Worm (Caenorhabditis elegans) whole organism, L1 larva: Measurements from ENCODE around the gene ttr-7.

Source experiments
- C16A3.4 ChIP-seq: fragments of 150-350 bp; optimal IDR thresholded peaks from 2 replicates; lab custom pipeline; 2014; ENCODE audit warnings: missing biosample characterization, missing genetic modification characterization
- aha-1 ChIP-seq: fragments of 150-350 bp; optimal IDR thresholded peaks from 2 replicates; lab custom pipeline; 2014; ENCODE audit warnings: missing biosample characterization, missing genetic modification characterization
- alr-1 ChIP-seq: fragments of 200-800 bp; sonication (Bioruptor generic); optimal IDR thresholded peaks from 2 replicates; lab custom pipeline; 2018; ENCODE audit warnings: borderline replicate concordance, mild to moderate bottlenecking, missing genetic modification characterization, missing compliant biosample characterization
- ama-1 ChIP-seq: fragments of 150-350 bp; optimal IDR thresholded peaks from 2 replicates; lab custom pipeline; 2014
- blmp-1 ChIP-seq: fragments of 150-350 bp; optimal IDR thresholded peaks from 2 replicates; lab custom pipeline; 2014; ENCODE audit warnings: missing biosample characterization, missing genetic modification characterization
- ceh-8 ChIP-seq: fragments of 200-800 bp; sonication (Bioruptor generic); optimal IDR thresholded peaks from 2 replicates; lab custom pipeline; 2018; ENCODE audit warnings: mild to moderate bottlenecking, missing genetic modification characterization, moderate library complexity, missing compliant biosample characterization
- ceh-82 ChIP-seq, 3 experiments: fragments of 150-350 bp in 1 of 3; sonication (generic microtip) in 2 of 3; optimal IDR thresholded peaks; 2 replicates each; lab custom pipeline; 2014 to 2017; ENCODE audit warnings: missing biosample characterization in 3 of 3, missing genetic modification characterization in 3 of 3
- ceh-88 ChIP-seq: fragments of 200-800 bp; sonication (Bioruptor generic); IDR thresholded peaks from 2 replicates; pipeline ENCODE4 v1.3.6; 2022; ENCODE audit warnings: missing genetic modification characterization, missing compliant biosample characterization
- ces-1 ChIP-seq: fragments of 150-350 bp; optimal IDR thresholded peaks from 2 replicates; lab custom pipeline; 2014; ENCODE audit warnings: missing biosample characterization, missing genetic modification reagents, missing genetic modification characterization
- efl-1 ChIP-seq, 4 experiments: fragments of 150-350 bp; optimal IDR thresholded peaks in 3 of 4; peaks in 1 of 4; 1 replicate in 1 of 4; 2 replicates in 3 of 4; lab custom pipeline; 2014; ENCODE audit warnings: missing biosample characterization in 2 of 4, missing genetic modification characterization in 2 of 4, missing genetic modification reagents in 2 of 4
- efl-3 ChIP-seq: fragments of 200-800 bp; sonication (Bioruptor generic); optimal IDR thresholded peaks from 2 replicates; lab custom pipeline; 2018; ENCODE audit warnings: mild to moderate bottlenecking, missing genetic modification characterization, missing compliant biosample characterization
- egl-27 ChIP-seq, 2 experiments: fragments of 150-350 bp in 1 of 2; sonication (generic microtip); optimal IDR thresholded peaks; 3 replicates each; lab custom pipeline; 2017 to 2018; ENCODE audit warnings: missing biosample characterization in 2 of 2, missing genetic modification characterization in 2 of 2, missing genetic modification reagents in 2 of 2
- elt-2 ChIP-seq: sonication (generic microtip); optimal IDR thresholded peaks from 2 replicates; lab custom pipeline; 2016; ENCODE audit warnings: missing genetic modification characterization, mild to moderate bottlenecking, inconsistent platforms, missing compliant biosample characterization, missing genetic modification reagents
- elt-3 ChIP-seq, 6 experiments: fragments of 150-350 bp in 1 of 6; sonication (generic microtip); optimal IDR thresholded peaks; 2 replicates each; lab custom pipeline; 2017 to 2018; ENCODE audit warnings: missing biosample characterization in 6 of 6, missing genetic modification characterization in 6 of 6, inconsistent platforms in 1 of 6
- ets-5 ChIP-seq: fragments of 200-800 bp; sonication (Bioruptor generic); IDR thresholded peaks from 2 replicates; pipeline ENCODE4 v1.3.6; 2022; ENCODE audit warnings: missing genetic modification characterization, missing compliant biosample characterization
- fkh-4 ChIP-seq: sonication (generic microtip); optimal IDR thresholded peaks from 2 replicates; lab custom pipeline; 2016; ENCODE audit warnings: missing compliant biosample characterization, missing genetic modification characterization, borderline replicate concordance
- fkh-8 ChIP-seq: sonication (generic microtip); optimal IDR thresholded peaks from 2 replicates; lab custom pipeline; 2016; ENCODE audit warnings: mild to moderate bottlenecking, missing genetic modification characterization, missing compliant biosample characterization
- hlh-17 ChIP-seq: fragments of 200-800 bp; sonication (Bioruptor generic); optimal IDR thresholded peaks from 2 replicates; lab custom pipeline; 2018; ENCODE audit warnings: missing genetic modification characterization, mild to moderate bottlenecking, missing compliant biosample characterization, moderate library complexity, borderline replicate concordance
- hlh-4 ChIP-seq: sonication (generic microtip); optimal IDR thresholded peaks from 2 replicates; lab custom pipeline; 2016; ENCODE audit warnings: mild to moderate bottlenecking, missing genetic modification characterization, missing compliant biosample characterization
- irx-1 ChIP-seq: sonication (generic microtip); optimal IDR thresholded peaks from 2 replicates; lab custom pipeline; 2016; ENCODE audit warnings: missing genetic modification characterization, missing compliant biosample characterization
- isw-1 ChIP-seq: fragments of 200-800 bp; sonication (Bioruptor generic); IDR thresholded peaks from 2 replicates; pipeline ENCODE4 v1.3.6; 2022; ENCODE audit warnings: missing genetic modification characterization, missing compliant biosample characterization
- lin-13 ChIP-seq: fragments of 150-350 bp; optimal IDR thresholded peaks from 2 replicates; lab custom pipeline; 2014; ENCODE audit warnings: missing biosample characterization, missing genetic modification reagents, missing genetic modification characterization
- lin-14 ChIP-seq: fragments of 200-800 bp; sonication (Bioruptor generic); optimal IDR thresholded peaks from 2 replicates; lab custom pipeline; 2018; ENCODE audit warnings: mild to moderate bottlenecking, missing genetic modification characterization, moderate library complexity, missing compliant biosample characterization
- lin-35 ChIP-seq, 2 experiments: fragments of 150-350 bp; optimal IDR thresholded peaks; 2 replicates each; lab custom pipeline; 2014; ENCODE audit warnings: missing biosample characterization in 2 of 2, missing genetic modification characterization in 2 of 2, missing genetic modification reagents in 2 of 2
- lir-3 ChIP-seq: sonication (generic microtip); optimal IDR thresholded peaks from 2 replicates; lab custom pipeline; 2016; ENCODE audit warnings: mild to moderate bottlenecking, missing genetic modification characterization, moderate library complexity, missing compliant biosample characterization; ENCODE audit not compliant: poor library complexity
- lsy-2 ChIP-seq, 2 experiments: fragments of 150-350 bp; optimal IDR thresholded peaks; 2 replicates each; lab custom pipeline; 2014; ENCODE audit warnings: missing biosample characterization in 2 of 2, missing genetic modification characterization in 2 of 2
- mef-2 ChIP-seq: fragments of 150-350 bp; optimal IDR thresholded peaks from 2 replicates; lab custom pipeline; 2014; ENCODE audit warnings: missing biosample characterization, missing genetic modification characterization
- mep-1 ChIP-seq: fragments of 150-350 bp; optimal IDR thresholded peaks from 2 replicates; lab custom pipeline; 2014; ENCODE audit warnings: missing biosample characterization, missing genetic modification characterization
- nhr-20 ChIP-seq: sonication (generic microtip); optimal IDR thresholded peaks from 2 replicates; lab custom pipeline; 2016; ENCODE audit warnings: mild to moderate bottlenecking, missing genetic modification characterization, missing compliant biosample characterization
- nhr-237 ChIP-seq: fragments of 150-350 bp; optimal IDR thresholded peaks from 2 replicates; lab custom pipeline; 2014; ENCODE audit warnings: missing biosample characterization, missing genetic modification characterization
- nhr-71 ChIP-seq: sonication (generic microtip); optimal IDR thresholded peaks from 2 replicates; lab custom pipeline; 2016; ENCODE audit warnings: mild to moderate bottlenecking, missing genetic modification characterization, moderate library complexity, missing compliant biosample characterization
- nhr-77 ChIP-seq: fragments of 150-350 bp; optimal IDR thresholded peaks from 2 replicates; lab custom pipeline; 2014; ENCODE audit warnings: missing biosample characterization, missing genetic modification characterization
- nhr-85 ChIP-seq: sonication (generic microtip); peaks from one replicate; lab custom pipeline; 2016; ENCODE audit warnings: missing genetic modification characterization, inconsistent platforms, missing compliant biosample characterization
- nhr-90 ChIP-seq: sonication (generic microtip); optimal IDR thresholded peaks from 2 replicates; lab custom pipeline; 2016; ENCODE audit warnings: mild to moderate bottlenecking, missing genetic modification characterization, missing compliant biosample characterization; ENCODE audit not compliant: poor library complexity
- pag-3 ChIP-seq: sonication (generic microtip); optimal IDR thresholded peaks from 2 replicates; lab custom pipeline; 2017; ENCODE audit warnings: missing genetic modification characterization, mild to moderate bottlenecking, missing compliant biosample characterization, antibody characterized with exemption, borderline replicate concordance; ENCODE audit not compliant: insufficient read depth
- pax-3 ChIP-seq: fragments of 200-800 bp; sonication (Bioruptor generic); optimal IDR thresholded peaks from 2 replicates; lab custom pipeline; 2018; ENCODE audit warnings: mild to moderate bottlenecking, missing genetic modification characterization, moderate library complexity, missing compliant biosample characterization
- pqm-1 ChIP-seq: sonication (generic microtip); optimal IDR thresholded peaks from 3 replicates; lab custom pipeline; 2017; ENCODE audit warnings: missing biosample characterization, missing genetic modification characterization
- skn-1 ChIP-seq: fragments of 150-350 bp; optimal IDR thresholded peaks from 2 replicates; lab custom pipeline; 2014; ENCODE audit warnings: missing biosample characterization, missing genetic modification characterization
- snpc-4 ChIP-seq: fragments of 150-350 bp; optimal IDR thresholded peaks from 2 replicates; lab custom pipeline; 2014; ENCODE audit warnings: missing biosample characterization, missing genetic modification characterization
- sox-4 ChIP-seq: sonication (generic microtip); optimal IDR thresholded peaks from 2 replicates; lab custom pipeline; 2016; ENCODE audit warnings: missing genetic modification characterization, missing compliant biosample characterization
- tlp-1 ChIP-seq: fragments of 150-350 bp; optimal IDR thresholded peaks from 2 replicates; lab custom pipeline; 2014; ENCODE audit warnings: missing biosample characterization, missing genetic modification characterization
- unc-30 ChIP-seq: sonication (generic microtip); optimal IDR thresholded peaks from 2 replicates; lab custom pipeline; 2017; ENCODE audit warnings: missing biosample characterization, missing genetic modification characterization
- unc-98 ChIP-seq: fragments of 200-800 bp; sonication (Bioruptor generic); IDR thresholded peaks from 2 replicates; pipeline ENCODE4 v1.3.6; 2022; ENCODE audit warnings: missing genetic modification characterization, missing compliant biosample characterization
- xbp-1 ChIP-seq: sonication (generic microtip); optimal IDR thresholded peaks from 2 replicates; lab custom pipeline; 2016; ENCODE audit warnings: missing genetic modification characterization, missing compliant biosample characterization
- zag-1 ChIP-seq: fragments of 150-350 bp; optimal IDR thresholded peaks from 2 replicates; lab custom pipeline; 2014; ENCODE audit warnings: missing biosample characterization, missing genetic modification characterization
- ztf-4 ChIP-seq: fragments of 150-350 bp; optimal IDR thresholded peaks from 2 replicates; lab custom pipeline; 2014; ENCODE audit warnings: missing biosample characterization, missing genetic modification characterization

Gene ttr-7

ce11 chrIII:649935-650334 is 44.1 kb downstream of the ttr-7 start:
- TF ChIP-seq ces-1 (GFP tag; lab: Kevin White, UChicago) (no peak), irx-1 (tag; lab: Kevin White, UChicago) (no peak), elt-2 (tag; lab: Kevin White, UChicago) (no peak), elt-3 (tag; optimal IDR thresholded peaks at IDR 0.05; lab: Kevin White, UChicago) (peak in 1 of 6 experiments; percentile 11), blmp-1 (peak; percentile 60), efl-1 (optimal IDR thresholded peaks at IDR 0.05; lab: Kevin White, UChicago) (no peak), efl-1 (GFP tag; optimal IDR thresholded peaks at IDR 0.05 in 1 of 2; lab: Kevin White, UChicago) (no peak)

DNA sequence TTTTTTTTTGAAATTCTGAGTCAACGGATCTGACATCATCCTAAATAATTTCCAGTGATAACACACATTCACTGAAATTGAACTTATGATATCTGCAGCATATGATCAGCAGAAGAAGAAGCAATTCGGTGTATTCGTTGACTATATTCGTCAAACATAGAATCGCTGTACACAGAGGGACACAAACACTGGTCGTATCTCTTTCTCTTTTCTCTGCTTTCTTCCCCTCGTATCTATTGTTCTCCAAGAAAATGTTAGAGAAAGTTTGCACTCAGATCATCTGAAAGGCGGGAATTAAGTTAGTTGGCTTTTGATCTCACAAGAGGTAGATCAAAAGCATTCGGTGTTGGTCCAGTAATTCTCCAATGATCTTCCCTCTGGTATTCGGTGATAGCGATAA is 44.7 kb downstream of the ttr-7 start:
- TF ChIP-seq skn-1, result no peak
- peak; percentile 92 for TF ChIP-seq blmp-1
- TF ChIP-seq nhr-85 (tag; lab: Kevin White, UChicago), result peak; percentile 46
- TF ChIP-seq unc-98 (GFP tag; lab: Robert Waterston, UW), result no peak
- no peak for TF ChIP-seq ceh-82 (tag; optimal IDR thresholded peaks at IDR 0.05; lab: Kevin White, UChicago)
- no peak for TF ChIP-seq pqm-1
- TF ChIP-seq isw-1 (GFP tag; lab: Robert Waterston, UW), result no peak
- no peak for TF ChIP-seq ets-5 (GFP tag; lab: Robert Waterston, UW)
- TF ChIP-seq elt-3 (tag; optimal IDR thresholded peaks at IDR 0.05; lab: Kevin White, UChicago), result no peak
- no peak for TF ChIP-seq irx-1 (tag; lab: Kevin White, UChicago)
- no peak for TF ChIP-seq lin-13 (GFP tag; lab: Kevin White, UChicago)

DNA sequence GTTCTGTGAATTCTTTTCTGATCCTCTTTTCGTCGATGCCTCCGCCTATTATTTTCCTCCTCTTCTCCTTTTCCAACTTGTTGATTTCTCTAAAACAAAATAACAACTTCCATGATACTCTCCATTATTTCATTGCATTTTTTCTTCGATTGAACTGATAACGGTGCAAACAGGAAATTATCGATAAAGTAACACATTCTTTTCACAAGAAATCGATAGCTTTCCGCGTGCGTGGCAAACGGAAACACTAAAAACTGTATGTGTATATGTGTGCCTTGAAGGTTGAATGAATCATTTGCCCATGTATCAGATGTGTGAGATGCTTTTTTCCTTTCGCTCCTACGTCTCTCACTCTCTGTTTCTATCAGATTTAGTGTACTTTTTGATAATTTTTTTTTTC is 45.8 kb downstream of the ttr-7 start:
- TF ChIP-seq nhr-20 (tag; lab: Kevin White, UChicago), result no peak
- TF ChIP-seq fkh-8 (tag; lab: Kevin White, UChicago), result no peak
- TF ChIP-seq nhr-71 (tag; lab: Kevin White, UChicago), result no peak
- TF ChIP-seq alr-1 (tag; lab: Kevin White, UChicago), result no peak
- TF ChIP-seq zag-1 (tag; lab: Kevin White, UChicago), result no peak
- no peak for TF ChIP-seq C16A3.4 (tag; lab: Kevin White, UChicago)
- TF ChIP-seq nhr-90 (tag; lab: Kevin White, UChicago), result peak; percentile 2
- TF ChIP-seq aha-1, result no peak
- TF ChIP-seq lin-14 (GFP tag; lab: Kevin White, UChicago), result peak; percentile 42
- TF ChIP-seq ces-1 (GFP tag; lab: Kevin White, UChicago), result no peak
- TF ChIP-seq hlh-17 (GFP tag; lab: Kevin White, UChicago), result no peak
- no peak for TF ChIP-seq irx-1 (tag; lab: Kevin White, UChicago)
- TF ChIP-seq unc-98 (GFP tag; lab: Robert Waterston, UW), result no peak
- TF ChIP-seq sox-4 (tag; lab: Kevin White, UChicago), result no peak
- TF ChIP-seq fkh-4, result no peak
- TF ChIP-seq blmp-1, result no peak
- TF ChIP-seq egl-27 (tag; optimal IDR thresholded peaks at IDR 0.05; lab: Kevin White, UChicago), result no peak
- TF ChIP-seq nhr-237 (tag; lab: Kevin White, UChicago), result no peak
- no peak for TF ChIP-seq nhr-77 (tag; lab: Kevin White, UChicago)
- no peak for TF ChIP-seq lir-3 (tag; lab: Kevin White, UChicago)
- no peak for TF ChIP-seq efl-3 (GFP tag; lab: Kevin White, UChicago)
- TF ChIP-seq snpc-4, result no peak
- no peak for TF ChIP-seq ceh-82 (tag; optimal IDR thresholded peaks at IDR 0.05; lab: Kevin White, UChicago)
- no peak for TF ChIP-seq pag-3 (tag; lab: Kevin White, UChicago)
- TF ChIP-seq nhr-85 (tag; lab: Kevin White, UChicago), result peak; percentile 43
- TF ChIP-seq ama-1 (lab: Kevin White, UChicago), result no peak
- TF ChIP-seq tlp-1 (tag; lab: Kevin White, UChicago), result no peak
- TF ChIP-seq lin-35 (GFP tag; optimal IDR thresholded peaks at IDR 0.05; lab: Kevin White, UChicago), result peak in 1 of 2 experiments; percentile 15
- TF ChIP-seq ceh-8 (GFP tag; lab: Kevin White, UChicago), result no peak
- TF ChIP-seq ztf-4, result no peak
- no peak for TF ChIP-seq pax-3
- TF ChIP-seq lin-13 (GFP tag; lab: Kevin White, UChicago), result no peak
- TF ChIP-seq mep-1 (tag; lab: Kevin White, UChicago), result no peak
- no peak for TF ChIP-seq elt-3 (tag; optimal IDR thresholded peaks at IDR 0.05; lab: Kevin White, UChicago)
- no peak for TF ChIP-seq ceh-88 (GFP tag; lab: Robert Waterston, UW)
- no peak for TF ChIP-seq efl-1 (optimal IDR thresholded peaks at IDR 0.05; lab: Kevin White, UChicago)
- peak in 1 of 2 experiments; percentile 3 for TF ChIP-seq efl-1 (GFP tag; optimal IDR thresholded peaks at IDR 0.05 in 1 of 2; lab: Kevin White, UChicago)
- TF ChIP-seq xbp-1, result no peak
- TF ChIP-seq mef-2 (tag; lab: Kevin White, UChicago), result no peak
- TF ChIP-seq elt-2 (tag; lab: Kevin White, UChicago), result peak; percentile 44
- no peak for TF ChIP-seq lsy-2 (tag; optimal IDR thresholded peaks at IDR 0.05; lab: Kevin White, UChicago)
- TF ChIP-seq hlh-4, result no peak
- TF ChIP-seq unc-30 (tag; lab: Kevin White, UChicago), result no peak
